Fruit fly (Drosophila melanogaster): Measurements from ENCODE around the gene RpS5a.
A peak's percentile ranks its signal among the peaks of the same experiment; 100 is the strongest.

Gene RpS5a

DNA sequence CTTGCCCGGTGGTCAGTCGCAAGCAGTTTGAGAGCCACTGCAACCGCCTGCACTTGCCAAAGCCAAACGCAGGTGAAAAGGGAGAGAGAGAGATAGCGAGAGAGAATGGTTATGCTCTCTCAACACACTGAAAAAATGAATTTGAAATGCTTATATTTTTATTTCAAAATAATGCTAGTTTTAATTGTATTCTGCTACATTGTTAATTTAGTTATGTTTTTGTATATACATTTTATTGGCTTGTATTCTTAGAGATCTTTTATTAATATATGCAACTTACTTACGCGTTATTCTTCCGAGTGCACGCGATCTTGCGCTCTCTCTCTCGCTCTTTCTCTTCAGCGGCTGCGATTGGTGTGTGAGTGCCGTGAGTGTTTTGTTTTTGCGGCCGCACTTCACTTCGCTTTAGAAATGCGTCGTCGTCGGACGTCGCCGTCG, 30.4 kb upstream of the RpS5a start (continued):
- TF ChIP-seq CG11504 (tag; optimal IDR thresholded peaks at IDR 0.05) (peak; percentile 97), CG3163 (GFP tag; optimal IDR thresholded peaks at IDR 0.05) (peak; percentile 18), odd (GFP tag; optimal IDR thresholded peaks at IDR 0.05) (peak; percentile 88), usp (GFP tag; optimal IDR thresholded peaks at IDR 0.05) (no peak), CG6254 (GFP tag; optimal IDR thresholded peaks at IDR 0.05) (peak; percentile 95), CG12155 (GFP tag; optimal IDR thresholded peaks at IDR 0.05) (peak; percentile 77), CG18619 (GFP tag; optimal IDR thresholded peaks at IDR 0.05) (no peak), zf30C (GFP tag; optimal IDR thresholded peaks at IDR 0.05) (peak; percentile 52), Deaf1 (tag; optimal IDR thresholded peaks at IDR 0.05) (peak; percentile 86), CG12071 (GFP tag; optimal IDR thresholded peaks at IDR 0.05) (peak; percentile 93), Dref (GFP tag; IDR thresholded peaks at IDR 0.05) (no peak), CG13123 (GFP tag; optimal IDR thresholded peaks at IDR 0.05) (no peak), Atf6 (GFP tag; IDR thresholded peaks at IDR 0.05) (peak; percentile 89), CG6813 (GFP tag; optimal IDR thresholded peaks at IDR 0.05) (peak; percentile 97), CG17359 (tag; optimal IDR thresholded peaks at IDR 0.05) (peak; percentile 98), slp2 (GFP tag; optimal IDR thresholded peaks at IDR 0.05) (peak; percentile 87), CG3065 (GFP tag; optimal IDR thresholded peaks at IDR 0.05) (no peak), fd96Cb (tag; optimal IDR thresholded peaks at IDR 0.05) (peak; percentile 98), inv (GFP tag; IDR thresholded peaks at IDR 0.05; ENCODE audit: partially characterized antibody) (no peak), CG17912 (GFP tag; optimal IDR thresholded peaks at IDR 0.05) (peak; percentile 67), croc (GFP tag; conservative IDR thresholded peaks at IDR 0.05) (peak; percentile 99), HLH54F (GFP tag; optimal IDR thresholded peaks at IDR 0.05) (peak; percentile 70), tin (GFP tag; optimal IDR thresholded peaks at IDR 0.05) (peak; percentile 98), CG18011 (GFP tag; optimal IDR thresholded peaks at IDR 0.05) (no peak), Sin3A (optimal IDR thresholded peaks at IDR 0.05) (no peak), CG4820 (GFP tag; optimal IDR thresholded peaks at IDR 0.05) (peak; percentile 97), Dbx (GFP tag; IDR thresholded peaks at IDR 0.05) (peak; percentile 98), chif (GFP tag; optimal IDR thresholded peaks at IDR 0.05) (peak in 1 of 2 experiments; percentile 86), Dek (tag; optimal IDR thresholded peaks at IDR 0.05) (no peak), CG8281 (tag; optimal IDR thresholded peaks at IDR 0.05) (peak; percentile 86), CG43689 (GFP tag; IDR thresholded peaks at IDR 0.05) (no peak), crc (GFP tag; optimal IDR thresholded peaks at IDR 0.05) (peak; percentile 84), scrt (GFP tag; optimal IDR thresholded peaks at IDR 0.05) (peak; percentile 93), gcm2 (GFP tag; optimal IDR thresholded peaks at IDR 0.05) (no peak), toy (GFP tag; IDR thresholded peaks at IDR 0.05) (peak; percentile 96), BEAF-32 (GFP tag; optimal IDR thresholded peaks at IDR 0.05) (no peak), Sry-β (GFP tag; optimal IDR thresholded peaks at IDR 0.05) (peak; percentile 39), br (optimal IDR thresholded peaks at IDR 0.05) (no peak), Hsf (GFP tag; optimal IDR thresholded peaks at IDR 0.05) (peak; percentile 79), CG17612 (GFP tag; IDR thresholded peaks at IDR 0.05) (peak; percentile 97), CG8290 (GFP tag; optimal IDR thresholded peaks at IDR 0.05) (peak; percentile 96), CG8290 (tag; optimal IDR thresholded peaks at IDR 0.05) (no peak), nau (GFP tag; optimal IDR thresholded peaks at IDR 0.05) (peak; percentile 95), CG2875 (GFP tag; optimal IDR thresholded peaks at IDR 0.05) (no peak), ttk (GFP tag; IDR thresholded peaks at IDR 0.05) (peak; percentile 99), Stat92E (GFP tag; optimal IDR thresholded peaks at IDR 0.05) (peak in 1 of 3 experiments; percentile 99), insv (GFP tag; optimal IDR thresholded peaks at IDR 0.05) (peak in 1 of 2 experiments; percentile 40), HLH3B (GFP tag; IDR thresholded peaks at IDR 0.05) (peak; percentile 99), hkb (optimal IDR thresholded peaks at IDR 0.05) (no peak), hkb (GFP tag; IDR thresholded peaks at IDR 0.05) (peak; percentile 99), CG9215 (GFP tag; IDR thresholded peaks at IDR 0.05) (peak; percentile 97), slou (GFP tag; optimal IDR thresholded peaks at IDR 0.05) (peak; percentile 97)

All from whole organism, embryonic.